Worm (Caenorhabditis elegans) whole organism, early embryonic: ENCODE measurements around the gene C07H6.9.

Source experiments
- F13C5.2 ChIP-seq: sonication (generic microtip); optimal IDR thresholded peaks from 2 replicates; lab custom pipeline; 2017; ENCODE audit warnings: mild to moderate bottlenecking, missing genetic modification characterization, inconsistent platforms, missing compliant biosample characterization
- ama-1 ChIP-seq: fragments of 150-350 bp; optimal IDR thresholded peaks from 2 replicates; lab custom pipeline; 2014
- ceh-13 ChIP-seq: fragments of 200-800 bp; sonication (Bioruptor generic); optimal IDR thresholded peaks from 2 replicates; lab custom pipeline; 2018; ENCODE audit warnings: mild to moderate bottlenecking, missing genetic modification characterization, missing compliant biosample characterization
- hmbx-1 ChIP-seq: sonication (generic microtip); optimal IDR thresholded peaks from 2 replicates; lab custom pipeline; 2016; ENCODE audit warnings: mild to moderate bottlenecking, missing genetic modification characterization, missing compliant biosample characterization
- hnd-1 ChIP-seq: sonication (generic microtip); optimal IDR thresholded peaks from 2 replicates; lab custom pipeline; 2016; ENCODE audit warnings: missing genetic modification characterization, missing compliant biosample characterization

- TF ChIP-seq ama-1 (lab: Kevin White, UChicago) (no peak), F13C5.2 (no peak), ceh-13 (GFP tag; lab: Kevin White, UChicago) (no peak), hmbx-1 (tag; lab: Kevin White, UChicago) (no peak), hnd-1 (tag; lab: Kevin White, UChicago) (no peak)
Observed at ce11 chrIII:7458846-7459365, 40.4 kb downstream of the C07H6.9 start, which contains the start of the genes fipr-19 and fipr-18.
